Worm (Caenorhabditis elegans): ENCODE results near the gene cst-2.

Gene cst-2

DNA sequence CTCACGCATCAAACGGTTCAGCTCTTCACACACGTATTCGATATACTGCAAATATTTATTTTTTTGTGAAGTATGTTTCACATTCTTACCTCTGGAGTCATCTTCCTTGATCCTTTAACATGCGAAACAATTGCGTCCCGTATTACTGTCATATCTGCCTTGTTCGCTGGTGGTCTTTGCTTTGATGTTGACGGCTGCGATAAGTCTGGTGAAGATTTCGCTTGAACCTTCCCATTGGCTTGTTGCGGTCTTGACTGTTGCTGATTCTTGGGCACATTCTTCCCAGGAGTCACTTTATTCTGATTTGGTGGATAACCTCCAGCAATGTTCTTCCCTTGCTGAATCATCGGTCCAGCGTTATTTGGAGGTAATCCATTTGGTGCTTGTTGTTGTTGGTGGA lies 32.6 kb downstream of the cst-2 start:
- TF ChIP-seq ama-1 (optimal IDR thresholded peaks at IDR 0.05): no peak
- TF ChIP-seq ceh-9 (tag; optimal IDR thresholded peaks at IDR 0.05): no peak
- no peak for TF ChIP-seq ceh-82 (tag; optimal IDR thresholded peaks at IDR 0.05)
- TF ChIP-seq fkh-10 (GFP tag; optimal IDR thresholded peaks at IDR 0.05): no peak
- no peak for TF ChIP-seq nhr-23 (tag; optimal IDR thresholded peaks at IDR 0.05)
- TF ChIP-seq ZK546.5 (tag; optimal IDR thresholded peaks at IDR 0.05): no peak
- no peak for TF ChIP-seq lsy-12 (tag; optimal IDR thresholded peaks at IDR 0.05)
- no peak for TF ChIP-seq lin-15B (tag; optimal IDR thresholded peaks at IDR 0.05)
- TF ChIP-seq pha-4 (tag; optimal IDR thresholded peaks at IDR 0.05): no peak
- TF ChIP-seq tbx-2 (tag; optimal IDR thresholded peaks at IDR 0.05): no peak
- no peak for TF ChIP-seq nhr-77 (tag; optimal IDR thresholded peaks at IDR 0.05)
- no peak for TF ChIP-seq nhr-76 (tag; optimal IDR thresholded peaks at IDR 0.05)
- no peak for TF ChIP-seq sea-2 (GFP tag; optimal IDR thresholded peaks at IDR 0.05)
- no peak for TF ChIP-seq ztf-4 (tag; optimal IDR thresholded peaks at IDR 0.05)
- no peak for TF ChIP-seq lin-39 (tag; optimal IDR thresholded peaks at IDR 0.05)
- no peak for TF ChIP-seq mml-1 (tag; optimal IDR thresholded peaks at IDR 0.05)

DNA sequence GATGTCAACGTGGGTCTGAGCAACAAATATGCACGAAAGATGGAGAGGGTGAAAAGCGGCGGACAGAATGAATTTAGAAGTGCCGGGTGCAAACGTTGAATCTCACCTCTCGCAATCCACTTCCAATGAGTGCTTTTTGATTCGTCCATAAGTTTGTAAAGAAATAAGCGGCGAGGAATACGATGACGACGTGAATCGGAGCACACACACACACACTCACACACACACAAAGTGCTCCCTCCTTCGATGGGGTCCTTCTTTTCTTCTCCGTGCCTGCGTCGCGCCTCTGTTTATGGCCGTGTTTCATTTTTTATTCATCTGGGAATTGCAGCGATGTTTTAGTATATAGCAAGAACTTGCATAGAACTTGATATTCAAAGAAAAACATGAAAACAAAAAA lies 38.4 kb downstream of the cst-2 start, which contains the start of gene paf-2:
paf-2 (minus strand) TSS at position 290 of the 400 bp plus-strand sequence.
- TF ChIP-seq lin-39 (tag; optimal IDR thresholded peaks at IDR 0.05): peak; percentile 21
- no peak for TF ChIP-seq sea-2 (GFP tag; optimal IDR thresholded peaks at IDR 0.05)
- TF ChIP-seq egl-5 (tag; optimal IDR thresholded peaks at IDR 0.05): peak; percentile 1
- TF ChIP-seq ceh-9 (tag; optimal IDR thresholded peaks at IDR 0.05): no peak
- no peak for TF ChIP-seq egl-27 (tag; optimal IDR thresholded peaks at IDR 0.05)

DNA sequence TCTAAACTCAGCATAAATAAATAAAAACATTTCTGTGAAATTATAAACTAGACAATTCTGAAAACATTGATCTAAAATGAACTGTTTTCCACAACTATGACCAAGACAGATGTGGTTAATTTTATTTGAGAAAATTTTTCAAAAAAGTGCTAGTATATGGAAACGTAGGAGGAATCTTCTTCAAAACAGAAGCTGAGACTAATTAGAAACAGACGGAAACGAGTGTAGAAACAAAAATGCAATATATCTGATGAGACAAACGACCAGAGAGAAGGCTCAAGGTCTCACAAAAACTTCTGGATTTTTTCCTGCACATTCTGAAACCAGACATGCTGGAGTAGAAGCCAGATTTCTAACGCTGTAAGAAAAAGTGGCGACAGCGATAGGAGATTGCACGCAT lies 39.9 kb downstream of the cst-2 start:
- TF ChIP-seq pqm-1 (tag; optimal IDR thresholded peaks at IDR 0.05): no peak
- no peak for TF ChIP-seq nhr-23 (tag; optimal IDR thresholded peaks at IDR 0.05)
- TF ChIP-seq fkh-10 (GFP tag; optimal IDR thresholded peaks at IDR 0.05): no peak

DNA sequence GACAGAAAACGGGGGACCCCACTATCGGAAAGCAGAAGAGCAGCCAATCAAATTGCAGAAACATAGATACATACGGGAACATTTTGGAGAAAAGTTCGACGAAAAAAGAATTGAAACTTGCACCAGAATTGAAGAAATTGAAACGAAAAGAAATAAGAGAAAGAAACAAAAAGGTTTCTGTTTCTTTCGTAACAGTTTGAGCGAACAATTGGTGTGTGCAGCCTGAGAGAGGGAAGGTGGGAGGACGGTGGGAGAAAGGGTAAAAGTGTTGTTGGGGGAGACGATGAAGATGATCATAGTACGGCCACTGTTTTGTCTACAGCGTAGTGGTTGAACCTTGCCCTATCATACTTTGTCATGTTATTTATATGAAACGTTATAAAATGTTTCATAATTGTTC lies 40.9 kb downstream of the cst-2 start:
- no peak for TF ChIP-seq ZK546.5 (tag; optimal IDR thresholded peaks at IDR 0.05)
- TF ChIP-seq elt-2 (tag; optimal IDR thresholded peaks at IDR 0.05): peak; percentile 32

DNA sequence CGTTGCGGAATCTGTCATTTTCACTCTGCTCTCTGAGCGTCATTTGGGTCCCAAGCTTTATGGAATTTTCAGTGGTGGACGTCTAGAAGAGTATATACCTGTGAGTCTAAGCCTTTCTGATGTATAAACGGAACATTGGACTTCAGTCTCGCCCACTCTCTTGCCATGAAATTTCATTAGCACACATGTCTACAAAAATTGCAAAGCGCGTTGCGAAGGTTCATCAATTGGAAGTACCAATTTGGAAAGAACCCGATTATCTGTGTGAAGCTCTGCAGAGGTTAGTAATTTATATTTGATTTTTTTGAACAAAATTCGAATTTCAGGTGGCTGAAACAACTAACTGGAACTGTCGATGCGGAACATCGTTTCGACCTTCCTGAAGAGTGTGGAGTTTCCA lies 46.0 kb downstream of the cst-2 start:
- TF ChIP-seq fkh-10 (GFP tag; optimal IDR thresholded peaks at IDR 0.05) (no peak), skn-1 (tag; optimal IDR thresholded peaks at IDR 0.05) (no peak), ama-1 (optimal IDR thresholded peaks at IDR 0.05) (no peak), lin-39 (tag; optimal IDR thresholded peaks at IDR 0.05) (no peak), nhr-43 (tag; optimal IDR thresholded peaks at IDR 0.05; ENCODE audit: poor library complexity, severe bottlenecking) (no peak), ztf-4 (tag; optimal IDR thresholded peaks at IDR 0.05) (no peak), nhr-11 (tag; optimal IDR thresholded peaks at IDR 0.05) (no peak), unc-62 (GFP tag; optimal IDR thresholded peaks at IDR 0.05) (no peak), pqm-1 (tag; optimal IDR thresholded peaks at IDR 0.05) (no peak), nhr-67 (tag; optimal IDR thresholded peaks at IDR 0.05) (no peak), elt-1 (tag; optimal IDR thresholded peaks at IDR 0.05) (no peak), sea-2 (GFP tag; optimal IDR thresholded peaks at IDR 0.05) (no peak), hmg-11 (tag; optimal IDR thresholded peaks at IDR 0.05) (no peak), ceh-28 (tag; optimal IDR thresholded peaks at IDR 0.05) (no peak)

DNA sequence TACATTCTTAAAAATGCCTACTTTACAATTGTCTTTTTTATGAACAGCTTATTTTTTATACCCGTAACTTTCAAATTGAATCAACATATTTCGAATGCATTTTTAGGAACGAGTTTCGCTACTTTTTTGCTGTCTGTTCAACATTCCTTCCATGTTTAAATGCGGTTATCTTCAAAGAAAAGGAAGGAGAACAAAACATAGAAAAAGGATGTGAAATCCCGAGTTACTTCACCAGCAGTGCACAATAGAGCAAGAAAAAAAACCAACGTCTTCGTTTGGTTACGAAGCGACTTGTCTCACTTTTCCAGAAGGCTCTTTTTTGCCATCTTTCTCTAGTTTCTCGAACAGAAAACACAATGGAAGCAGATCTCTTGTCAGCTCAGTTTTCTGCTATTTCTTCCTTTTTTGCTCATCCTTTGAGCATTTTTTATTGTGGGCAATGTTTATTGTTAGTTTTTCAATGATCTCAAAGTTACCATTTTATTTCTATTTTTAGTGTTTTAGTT lies 50.1 kb downstream of the cst-2 start, which contains the start of gene cka-2:
cka-2 (plus strand) TSS at position 456 of the 506 bp plus-strand sequence.
- TF ChIP-seq fkh-10 (GFP tag; optimal IDR thresholded peaks at IDR 0.05) (peak; percentile 93), nfya-1 (tag; optimal IDR thresholded peaks at IDR 0.05; ENCODE audit: insufficient read depth) (peak; percentile 39), lin-15B (tag; optimal IDR thresholded peaks at IDR 0.05) (no peak)

DNA sequence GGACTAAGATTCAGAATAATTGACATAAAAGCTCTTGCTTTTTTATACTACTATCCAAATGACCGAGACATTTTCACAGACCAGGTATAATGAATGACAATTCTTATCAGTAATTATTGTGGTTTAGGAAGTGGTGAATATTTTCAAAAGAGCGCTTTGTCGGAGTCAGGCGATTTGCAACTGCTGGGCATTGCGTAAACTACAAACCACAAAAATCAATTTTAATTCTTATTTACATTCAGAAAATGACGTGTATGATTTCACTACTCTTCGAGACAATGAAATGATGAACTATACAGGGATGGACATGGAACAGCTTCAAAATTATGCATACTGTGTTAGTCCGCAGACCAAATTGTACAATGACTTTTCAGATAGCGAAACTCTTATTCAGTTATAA lies 51.4 kb downstream of the cst-2 start:
- TF ChIP-seq nfya-1 (tag; optimal IDR thresholded peaks at IDR 0.05; ENCODE audit: insufficient read depth): no peak
- TF ChIP-seq eor-1 (tag; optimal IDR thresholded peaks at IDR 0.05): no peak
- no peak for TF ChIP-seq unc-62 (GFP tag; optimal IDR thresholded peaks at IDR 0.05)
- TF ChIP-seq daf-12 (tag; optimal IDR thresholded peaks at IDR 0.05): no peak
- peak; percentile 7 for TF ChIP-seq pha-4 (tag; optimal IDR thresholded peaks at IDR 0.05)
- TF ChIP-seq lin-15B (tag; optimal IDR thresholded peaks at IDR 0.05): no peak
- peak; percentile 89 for TF ChIP-seq pqm-1 (tag; optimal IDR thresholded peaks at IDR 0.05)
- peak; percentile 62 for TF ChIP-seq elt-2 (tag; optimal IDR thresholded peaks at IDR 0.05)
- TF ChIP-seq ceh-9 (tag; optimal IDR thresholded peaks at IDR 0.05): no peak
- TF ChIP-seq lin-39 (tag; optimal IDR thresholded peaks at IDR 0.05): no peak
- TF ChIP-seq R02D3.7 (tag; optimal IDR thresholded peaks at IDR 0.05): no peak
- no peak for TF ChIP-seq lsy-12 (tag; optimal IDR thresholded peaks at IDR 0.05)
- no peak for TF ChIP-seq nhr-237 (tag; optimal IDR thresholded peaks at IDR 0.05)
